Fruit fly (Drosophila melanogaster) whole organism, embryonic: Measurements from ENCODE around the gene Cand1.

ENCODE experiments used
- ATbp ChIP-seq: fragments of 200-800 bp; sonication (Bioruptor generic); optimal IDR thresholded peaks from 2 replicates; lab custom pipeline; 2017; ENCODE audit warnings: missing biosample characterization, mild to moderate bottlenecking, missing genetic modification characterization, missing genetic modification reagents
- Ada2b ChIP-seq: fragments of 200-800 bp; sonication (Bioruptor generic); IDR thresholded peaks from 2 replicates; pipeline ENCODE4 v1.3.6; 2022; ENCODE audit warnings: missing biosample characterization, missing genetic modification characterization
- Atf3 ChIP-seq: fragments of 200-800 bp; sonication (Bioruptor generic); optimal IDR thresholded peaks from 3 replicates; lab custom pipeline; 2016; ENCODE audit warnings: missing biosample characterization, missing genetic modification characterization
- CG10274 ChIP-seq: fragments of 200-800 bp; sonication (Bioruptor generic); optimal IDR thresholded peaks from 3 replicates; lab custom pipeline; 2017; ENCODE audit warnings: missing biosample characterization, mild to moderate bottlenecking, missing genetic modification characterization
- CG10543 ChIP-seq: fragments of 200-800 bp; sonication (Bioruptor generic); optimal IDR thresholded peaks from 3 replicates; lab custom pipeline; 2017; ENCODE audit warnings: missing biosample characterization, mild to moderate bottlenecking, missing genetic modification characterization, moderate library complexity
- CG12071 ChIP-seq: fragments of 200-800 bp; sonication (Bioruptor generic); optimal IDR thresholded peaks from 3 replicates; lab custom pipeline; 2018; ENCODE audit warnings: missing biosample characterization, mild to moderate bottlenecking, missing genetic modification characterization
- CG12219 ChIP-seq: fragments of 200-800 bp; sonication (Bioruptor generic); optimal IDR thresholded peaks from 3 replicates; lab custom pipeline; 2018; ENCODE audit warnings: missing biosample characterization, mild to moderate bottlenecking, missing genetic modification characterization
- CG1602 ChIP-seq: fragments of 200-800 bp; sonication (Bioruptor generic); optimal IDR thresholded peaks from 3 replicates; lab custom pipeline; 2016; ENCODE audit warnings: missing biosample characterization, missing genetic modification characterization
- CG1647 ChIP-seq: fragments of 200-800 bp; sonication (Bioruptor generic); optimal IDR thresholded peaks from 3 replicates; lab custom pipeline; 2016; ENCODE audit warnings: missing biosample characterization, missing genetic modification characterization
- CG17829 ChIP-seq: fragments of 200-800 bp; optimal IDR thresholded peaks from 2 replicates; lab custom pipeline; 2019; ENCODE audit warnings: missing biosample characterization, mild to moderate bottlenecking, missing genetic modification characterization, moderate library complexity
- CG18764 ChIP-seq: fragments of 200-800 bp; sonication (Bioruptor generic); optimal IDR thresholded peaks from 3 replicates; lab custom pipeline; 2016; ENCODE audit warnings: missing biosample characterization, missing genetic modification characterization
- CG2678 ChIP-seq: fragments of 200-800 bp; sonication (Bioruptor generic); optimal IDR thresholded peaks from 3 replicates; lab custom pipeline; 2019; ENCODE audit warnings: missing biosample characterization, mild to moderate bottlenecking, missing genetic modification characterization, moderate library complexity
- CG30403 ChIP-seq: fragments of 200-800 bp; sonication (Bioruptor generic); optimal IDR thresholded peaks from 3 replicates; lab custom pipeline; 2016; ENCODE audit warnings: missing biosample characterization, missing genetic modification characterization
- CG31224 ChIP-seq: fragments of 200-800 bp; sonication (Bioruptor generic); IDR thresholded peaks from 2 replicates; pipeline ENCODE4 v1.3.6; 2022; ENCODE audit warnings: missing biosample characterization, missing genetic modification characterization
- CG32772 ChIP-seq: fragments of 200-800 bp; sonication (Bioruptor generic); IDR thresholded peaks from 2 replicates; pipeline ENCODE4 v1.3.6; 2022; ENCODE audit warnings: missing biosample characterization, missing genetic modification characterization
- CG3838 ChIP-seq: fragments of 200-800 bp; sonication (Bioruptor generic); optimal IDR thresholded peaks from 3 replicates; lab custom pipeline; 2016; ENCODE audit warnings: missing biosample characterization, missing genetic modification characterization
- CG4360 ChIP-seq: fragments of 200-800 bp; sonication (Bioruptor generic); IDR thresholded peaks from 2 replicates; pipeline ENCODE4 v1.3.6; 2022; ENCODE audit warnings: missing biosample characterization, missing genetic modification characterization
- CG7556 ChIP-seq: fragments of 200-800 bp; sonication (Bioruptor generic); optimal IDR thresholded peaks from 2 replicates; lab custom pipeline; 2017; ENCODE audit warnings: missing biosample characterization, mild to moderate bottlenecking, missing genetic modification characterization
- CG8089 ChIP-seq: fragments of 200-800 bp; sonication (Bioruptor generic); optimal IDR thresholded peaks from 3 replicates; lab custom pipeline; 2016; ENCODE audit warnings: missing biosample characterization, missing genetic modification characterization
- CG8290 ChIP-seq, 3 experiments: fragments of 200-800 bp; sonication (Bioruptor generic); optimal IDR thresholded peaks; 2 replicates each; lab custom pipeline; 2016 to 2019; ENCODE audit warnings: missing biosample characterization in 3 of 3, missing genetic modification characterization in 3 of 3, mild to moderate bottlenecking in 2 of 3, moderate library complexity in 1 of 3
- CG8944 ChIP-seq: fragments of 200-800 bp; sonication (Bioruptor generic); optimal IDR thresholded peaks from 3 replicates; lab custom pipeline; 2016; ENCODE audit warnings: missing biosample characterization, missing genetic modification characterization
- HHEX ChIP-seq: fragments of 200-800 bp; sonication (Bioruptor generic); optimal IDR thresholded peaks from 3 replicates; lab custom pipeline; 2017; ENCODE audit warnings: missing biosample characterization, mild to moderate bottlenecking, missing genetic modification characterization, missing genetic modification reagents
- HmgD ChIP-seq: fragments of 200-800 bp; sonication (Bioruptor generic); optimal IDR thresholded peaks from 3 replicates; lab custom pipeline; 2016; ENCODE audit warnings: missing biosample characterization, missing genetic modification characterization
- Lpt ChIP-seq: fragments of >200 bp; optimal IDR thresholded peaks from 2 replicates; lab custom pipeline; 2018; ENCODE audit warnings: missing biosample characterization, missing genetic modification characterization
- NC2α ChIP-seq: fragments of 200-800 bp; sonication (Bioruptor generic); optimal IDR thresholded peaks from 2 replicates; lab custom pipeline; 2016; ENCODE audit warnings: missing biosample characterization, missing genetic modification characterization
- NFAT ChIP-seq: fragments of 200-800 bp; sonication (Bioruptor generic); IDR thresholded peaks from 2 replicates; pipeline ENCODE4 v1.3.6; 2022; ENCODE audit warnings: missing biosample characterization, missing genetic modification characterization
- Ravus ChIP-seq: fragments of 200-800 bp; sonication (Bioruptor generic); IDR thresholded peaks from 2 replicates; pipeline ENCODE4 v1.3.6; 2022; ENCODE audit warnings: missing biosample characterization, missing genetic modification characterization
- Ssrp ChIP-seq: fragments of 200-800 bp; sonication (Bioruptor generic); optimal IDR thresholded peaks from 2 replicates; lab custom pipeline; 2018; ENCODE audit warnings: missing biosample characterization, mild to moderate bottlenecking, missing genetic modification characterization, moderate library complexity
- Taf1 ChIP-seq: fragments of 200-800 bp; sonication (Bioruptor generic); IDR thresholded peaks from 2 replicates; pipeline ENCODE4 v1.3.6; 2022; ENCODE audit warnings: missing biosample characterization, missing genetic modification characterization
- Tbp ChIP-seq: fragments of >200 bp; optimal IDR thresholded peaks from 2 replicates; lab custom pipeline; 2018; ENCODE audit warnings: missing biosample characterization, missing genetic modification characterization
- aop ChIP-seq: fragments of 200-800 bp; sonication (Bioruptor generic); IDR thresholded peaks from 2 replicates; pipeline ENCODE4 v1.3.6; 2022; ENCODE audit warnings: missing biosample characterization, missing genetic modification characterization
- ase ChIP-seq: fragments of 200-800 bp; sonication (Bioruptor generic); IDR thresholded peaks from 3 replicates; pipeline ENCODE4 v1.3.6; 2022; ENCODE audit warnings: missing biosample characterization, missing genetic modification characterization
- da ChIP-seq: fragments of 200-800 bp; sonication (Bioruptor generic); optimal IDR thresholded peaks from 2 replicates; lab custom pipeline; 2016; ENCODE audit warnings: missing biosample characterization, missing genetic modification characterization
- dan ChIP-seq: fragments of 200-800 bp; sonication (Bioruptor generic); IDR thresholded peaks from 2 replicates; pipeline ENCODE4 v1.3.6; 2022; ENCODE audit warnings: missing biosample characterization, missing genetic modification characterization
- dysf ChIP-seq: fragments of 200-800 bp; sonication (Bioruptor generic); IDR thresholded peaks from 3 replicates; pipeline ENCODE4 v1.3.6; 2022; ENCODE audit warnings: missing biosample characterization, missing genetic modification characterization
- emc ChIP-seq: fragments of 200-800 bp; sonication (Bioruptor generic); optimal IDR thresholded peaks from 2 replicates; lab custom pipeline; 2016; ENCODE audit warnings: missing biosample characterization, missing genetic modification characterization
- fd3F ChIP-seq: fragments of 200-800 bp; sonication (Bioruptor generic); optimal IDR thresholded peaks from 2 replicates; lab custom pipeline; 2018; ENCODE audit warnings: missing biosample characterization, mild to moderate bottlenecking, missing genetic modification characterization, moderate library complexity
- ftz-f1 ChIP-seq: fragments of 200-800 bp; sonication (Bioruptor generic); optimal IDR thresholded peaks from 2 replicates; lab custom pipeline; 2016; ENCODE audit warnings: missing biosample characterization, missing genetic modification characterization
- hb ChIP-seq: fragments of 200-800 bp; sonication (Bioruptor generic); IDR thresholded peaks from 3 replicates; pipeline ENCODE4 v1.3.6; 2022; ENCODE audit warnings: missing biosample characterization, missing genetic modification characterization; ENCODE audit not compliant: partially characterized antibody
- ind ChIP-seq: fragments of 200-800 bp; sonication (Bioruptor generic); optimal IDR thresholded peaks from 3 replicates; lab custom pipeline; 2016; ENCODE audit warnings: missing biosample characterization, missing genetic modification characterization
- jing ChIP-seq: fragments of 200-800 bp; sonication (Bioruptor generic); optimal IDR thresholded peaks from 2 replicates; lab custom pipeline; 2018; ENCODE audit warnings: missing biosample characterization, mild to moderate bottlenecking, missing genetic modification characterization
- nerfin-2 ChIP-seq: fragments of 200-800 bp; sonication (Bioruptor generic); IDR thresholded peaks from 2 replicates; pipeline ENCODE4 v1.3.6; 2022; ENCODE audit warnings: missing biosample characterization, missing genetic modification characterization; ENCODE audit not compliant: partially characterized antibody
- pb ChIP-seq: fragments of 200-800 bp; sonication (Bioruptor generic); optimal IDR thresholded peaks from 3 replicates; lab custom pipeline; 2016; ENCODE audit warnings: missing biosample characterization, missing genetic modification characterization
- ranshi ChIP-seq: fragments of 200-800 bp; sonication (Bioruptor generic); IDR thresholded peaks from 2 replicates; pipeline ENCODE4 v1.3.6; 2022; ENCODE audit warnings: missing biosample characterization, missing genetic modification characterization
- rib ChIP-seq: fragments of 200-800 bp; sonication (Bioruptor generic); IDR thresholded peaks from 2 replicates; pipeline ENCODE4 v1.3.6; 2022; ENCODE audit warnings: missing biosample characterization, missing genetic modification characterization
- sens-2 ChIP-seq: fragments of 200-800 bp; sonication (Bioruptor generic); IDR thresholded peaks from 2 replicates; pipeline ENCODE4 v1.3.6; 2022; ENCODE audit warnings: missing biosample characterization, missing genetic modification characterization
- seq ChIP-seq: fragments of 200-800 bp; sonication (Bioruptor generic); IDR thresholded peaks from 2 replicates; pipeline ENCODE4 v1.3.6; 2022; ENCODE audit warnings: missing biosample characterization, missing genetic modification characterization
- sisA ChIP-seq: fragments of 200-800 bp; sonication (Bioruptor generic); IDR thresholded peaks from 2 replicates; pipeline ENCODE4 v1.3.6; 2022; ENCODE audit warnings: missing biosample characterization, missing genetic modification characterization
- tx ChIP-seq: fragments of 200-800 bp; sonication (Bioruptor generic); optimal IDR thresholded peaks from 2 replicates; lab custom pipeline; 2016; ENCODE audit warnings: missing biosample characterization, missing genetic modification characterization
- wor ChIP-seq: fragments of 200-800 bp; sonication (Bioruptor generic); IDR thresholded peaks from 2 replicates; pipeline ENCODE4 v1.3.6; 2022; ENCODE audit warnings: missing biosample characterization, missing genetic modification characterization
- yki ChIP-seq: fragments of >200 bp; optimal IDR thresholded peaks from 3 replicates; lab custom pipeline; 2018
- zfh2 ChIP-seq: fragments of 200-800 bp; sonication (Bioruptor generic); optimal IDR thresholded peaks from 2 replicates; lab custom pipeline; 2016; ENCODE audit warnings: missing biosample characterization, missing genetic modification characterization

Cand1 gene

dm6 chr2L:10381890-10382450, 19.5 kb upstream of the Cand1 start, which contains the start of gene CG5096 (continued):
- peak; percentile 68 for TF ChIP-seq CG18764 (GFP tag; lab: Kevin White, UChicago)
- peak; percentile 82 for TF ChIP-seq Taf1 (GFP tag; lab: Robert Waterston, UW)
- no peak for TF ChIP-seq Lpt (GFP tag; lab: Kevin White, UChicago)
- TF ChIP-seq sens-2, result no peak
- TF ChIP-seq CG10543 (GFP tag; lab: Kevin White, UChicago), result peak; percentile 49
- TF ChIP-seq CG31224 (GFP tag; lab: Robert Waterston, UW), result peak; percentile 72; the same call in 1 of the 2 replicates
- no peak for TF ChIP-seq aop (GFP tag; lab: Robert Waterston, UW)
- no peak for TF ChIP-seq hb (GFP tag; lab: Robert Waterston, UW)
- peak; percentile 65 for TF ChIP-seq tx (GFP tag; lab: Kevin White, UChicago)
- peak; percentile 29 for TF ChIP-seq ftz-f1
- no peak for TF ChIP-seq CG12071 (GFP tag; lab: Kevin White, UChicago)
- peak; percentile 59 for TF ChIP-seq emc (GFP tag; lab: Kevin White, UChicago)
- peak; percentile 90 for TF ChIP-seq dysf
- TF ChIP-seq da (GFP tag; lab: Kevin White, UChicago), result peak; percentile 66
- TF ChIP-seq HmgD (GFP tag; lab: Kevin White, UChicago), result no peak
- TF ChIP-seq CG8089 (GFP tag; lab: Kevin White, UChicago), result peak; percentile 64
- TF ChIP-seq NC2α (GFP tag; lab: Kevin White, UChicago), result peak; percentile 33
- peak; percentile 62 for TF ChIP-seq CG4360 (GFP tag; lab: Robert Waterston, UW)
- peak; percentile 55 for TF ChIP-seq jing (GFP tag; lab: Kevin White, UChicago)
- TF ChIP-seq Ravus (GFP tag; lab: Robert Waterston, UW), result peak; percentile 60
- peak; percentile 79 for TF ChIP-seq CG32772 (GFP tag; lab: Robert Waterston, UW)
- peak; percentile 86 for TF ChIP-seq rib
- TF ChIP-seq CG1602 (GFP tag; lab: Kevin White, UChicago), result peak; percentile 76
- peak; percentile 89 for TF ChIP-seq Ada2b (GFP tag; lab: Robert Waterston, UW)
- no peak for TF ChIP-seq nerfin-2 (GFP tag; lab: Robert Waterston, UW)
- peak; percentile 46 for TF ChIP-seq CG10274 (GFP tag; lab: Kevin White, UChicago)
- no peak for TF ChIP-seq dan
- peak; percentile 90 for TF ChIP-seq HHEX (GFP tag; lab: Kevin White, UChicago)
- peak; percentile 77; the same call in 2 of the 3 replicates for TF ChIP-seq ase (GFP tag; lab: Robert Waterston, UW)
- TF ChIP-seq CG8290 (GFP tag; optimal IDR thresholded peaks at IDR 0.05; lab: Kevin White, UChicago), result no peak
- peak in 1 of 2 experiments; percentile 92 for TF ChIP-seq CG8290 (tag; optimal IDR thresholded peaks at IDR 0.05; lab: Kevin White, UChicago)
- TF ChIP-seq Ssrp (tag; lab: Kevin White, UChicago), result peak; percentile 62
- peak; percentile 49 for TF ChIP-seq CG3838 (GFP tag; lab: Kevin White, UChicago)
- TF ChIP-seq Tbp (GFP tag; lab: Kevin White, UChicago), result no peak
- TF ChIP-seq sisA (GFP tag; lab: Robert Waterston, UW), result peak; percentile 72; the same call in 1 of the 2 replicates
- TF ChIP-seq yki (lab: Kevin White, UChicago), result no peak
- TF ChIP-seq CG17829 (tag; lab: Kevin White, UChicago), result peak; percentile 88
- peak; percentile 97 for TF ChIP-seq CG2678 (tag; lab: Kevin White, UChicago)
- TF ChIP-seq fd3F (GFP tag; lab: Kevin White, UChicago), result peak; percentile 87
- no peak; the same call in 1 of the 2 replicates for TF ChIP-seq NFAT (GFP tag; lab: Robert Waterston, UW)
- TF ChIP-seq CG1647 (GFP tag; lab: Kevin White, UChicago), result peak; percentile 67
- TF ChIP-seq CG12219, result peak; percentile 89
- TF ChIP-seq wor (GFP tag; lab: Robert Waterston, UW), result peak; percentile 76
- TF ChIP-seq ATbp (GFP tag; lab: Kevin White, UChicago), result peak; percentile 82
- TF ChIP-seq ranshi (GFP tag; lab: Robert Waterston, UW), result peak; percentile 91; the same call in 1 of the 2 replicates
- TF ChIP-seq pb, result no peak
- TF ChIP-seq seq (GFP tag; lab: Robert Waterston, UW), result peak; percentile 89
- peak; percentile 43 for TF ChIP-seq CG8944 (GFP tag; lab: Kevin White, UChicago)
- TF ChIP-seq Atf3 (GFP tag; lab: Kevin White, UChicago), result peak; percentile 37
- TF ChIP-seq CG30403, result peak; percentile 85
- TF ChIP-seq zfh2 (GFP tag; lab: Kevin White, UChicago), result peak; percentile 67
- peak; percentile 81 for TF ChIP-seq CG7556 (GFP tag; lab: Kevin White, UChicago)
- TF ChIP-seq ind, result peak; percentile 85
